Worm (Caenorhabditis elegans) whole organism, mixed stage, embryonic: ENCODE data around the gene lnp-1.
A peak's percentile ranks its signal among the peaks of the same experiment; 100 is the strongest.

Experiments used
- M03D4.4 ChIP-seq: sonication (generic microtip); optimal IDR thresholded peaks from 2 replicates; lab custom pipeline; 2017; ENCODE audit warnings: mild to moderate bottlenecking, missing genetic modification characterization, missing compliant biosample characterization
- bed-3 ChIP-seq: fragments of 200-800 bp; sonication (Bioruptor generic); optimal IDR thresholded peaks from 3 replicates; lab custom pipeline; 2018; ENCODE audit warnings: mild to moderate bottlenecking, missing genetic modification characterization, moderate library complexity, missing compliant biosample characterization
- ceh-39 ChIP-seq: fragments of 150-350 bp; optimal IDR thresholded peaks from 2 replicates; lab custom pipeline; 2014; ENCODE audit warnings: missing biosample characterization, missing genetic modification characterization
- ceh-43 ChIP-seq: fragments of 200-800 bp; sonication (Bioruptor generic); optimal IDR thresholded peaks from 2 replicates; lab custom pipeline; 2018; ENCODE audit warnings: mild to moderate bottlenecking, missing genetic modification characterization, moderate library complexity, missing compliant biosample characterization
- ceh-83 ChIP-seq: fragments of 200-800 bp; sonication (Bioruptor generic); optimal IDR thresholded peaks from 2 replicates; lab custom pipeline; 2018; ENCODE audit warnings: mild to moderate bottlenecking, missing genetic modification characterization, missing compliant biosample characterization
- ces-1 ChIP-seq: fragments of 150-350 bp; optimal IDR thresholded peaks from 2 replicates; lab custom pipeline; 2014; ENCODE audit warnings: missing biosample characterization, missing genetic modification reagents, missing genetic modification characterization
- cnd-1 ChIP-seq: fragments of 200-800 bp; sonication (Bioruptor generic); optimal IDR thresholded peaks from 2 replicates; lab custom pipeline; 2018; ENCODE audit warnings: mild to moderate bottlenecking, missing genetic modification characterization, missing compliant biosample characterization
- elt-1 ChIP-seq: sonication (generic microtip); optimal IDR thresholded peaks from 2 replicates; lab custom pipeline; 2017; ENCODE audit warnings: missing genetic modification characterization, mild to moderate bottlenecking, missing compliant biosample characterization, antibody characterized with exemption, moderate library complexity, borderline replicate concordance; ENCODE audit not compliant: insufficient read depth
- elt-3 ChIP-seq: fragments of 150-350 bp; optimal IDR thresholded peaks from 2 replicates; lab custom pipeline; 2014; ENCODE audit warnings: missing biosample characterization, missing genetic modification characterization
- flh-1 ChIP-seq: fragments of 200-800 bp; sonication (Bioruptor generic); optimal IDR thresholded peaks from 2 replicates; lab custom pipeline; 2018; ENCODE audit warnings: mild to moderate bottlenecking, missing genetic modification characterization, moderate library complexity, missing compliant biosample characterization
- ham-2 ChIP-seq: fragments of 200-800 bp; sonication (Bioruptor generic); optimal IDR thresholded peaks from 2 replicates; lab custom pipeline; 2018; ENCODE audit warnings: mild to moderate bottlenecking, missing genetic modification characterization, missing compliant biosample characterization
- hlh-1 ChIP-seq: fragments of 150-350 bp; optimal IDR thresholded peaks from 2 replicates; lab custom pipeline; 2014; ENCODE audit warnings: missing biosample characterization, missing genetic modification reagents, missing genetic modification characterization
- lin-32 ChIP-seq: fragments of 200-800 bp; sonication (Bioruptor generic); optimal IDR thresholded peaks from 2 replicates; lab custom pipeline; 2018; ENCODE audit warnings: mild to moderate bottlenecking, missing genetic modification characterization, missing compliant biosample characterization
- lsy-2 ChIP-seq: fragments of 150-350 bp; optimal IDR thresholded peaks from 2 replicates; lab custom pipeline; 2014; ENCODE audit warnings: missing biosample characterization, missing genetic modification characterization
- mab-5 ChIP-seq: fragments of 150-350 bp; optimal IDR thresholded peaks from 2 replicates; lab custom pipeline; 2014; ENCODE audit warnings: missing biosample characterization, missing genetic modification characterization
- mep-1 ChIP-seq: fragments of 150-350 bp; optimal IDR thresholded peaks from 2 replicates; lab custom pipeline; 2017; ENCODE audit warnings: missing biosample characterization, missing genetic modification reagents, missing genetic modification characterization, inconsistent platforms
- mls-2 ChIP-seq: sonication (generic microtip); optimal IDR thresholded peaks from 2 replicates; lab custom pipeline; 2016; ENCODE audit warnings: mild to moderate bottlenecking, missing genetic modification characterization, moderate library complexity, missing compliant biosample characterization
- nhr-12 ChIP-seq: fragments of 150-350 bp; optimal IDR thresholded peaks from 2 replicates; lab custom pipeline; 2014; ENCODE audit warnings: missing biosample characterization, missing genetic modification characterization
- nhr-2 ChIP-seq: fragments of 150-350 bp; optimal IDR thresholded peaks from 2 replicates; lab custom pipeline; 2014; ENCODE audit warnings: missing biosample characterization, missing genetic modification characterization
- nhr-237 ChIP-seq: fragments of 150-350 bp; optimal IDR thresholded peaks from 2 replicates; lab custom pipeline; 2014; ENCODE audit warnings: missing biosample characterization, missing genetic modification characterization
- nhr-76 ChIP-seq: sonication (generic microtip); optimal IDR thresholded peaks from 2 replicates; lab custom pipeline; 2017; ENCODE audit warnings: missing biosample characterization, missing genetic modification characterization
- pha-4 ChIP-seq: fragments of 150-350 bp; optimal IDR thresholded peaks from 2 replicates; lab custom pipeline; 2018; ENCODE audit warnings: missing biosample characterization, missing genetic modification reagents, missing genetic modification characterization
- sem-2 ChIP-seq: fragments of 200-800 bp; sonication (Bioruptor generic); optimal IDR thresholded peaks from 2 replicates; lab custom pipeline; 2018; ENCODE audit warnings: mild to moderate bottlenecking, missing genetic modification characterization, missing compliant biosample characterization
- snpc-4 ChIP-seq: fragments of 150-350 bp; optimal IDR thresholded peaks from 2 replicates; lab custom pipeline; 2014; ENCODE audit warnings: missing biosample characterization, missing genetic modification characterization
- sptf-1 ChIP-seq: sonication (generic microtip); optimal IDR thresholded peaks from 2 replicates; lab custom pipeline; 2017; ENCODE audit warnings: mild to moderate bottlenecking, missing genetic modification characterization, moderate library complexity, missing compliant biosample characterization
- tbx-8 ChIP-seq: fragments of 200-800 bp; sonication (Bioruptor generic); optimal IDR thresholded peaks from 2 replicates; lab custom pipeline; 2018; ENCODE audit warnings: mild to moderate bottlenecking, missing genetic modification characterization, moderate library complexity, missing compliant biosample characterization
- unc-120 ChIP-seq: sonication (generic microtip); optimal IDR thresholded peaks from 2 replicates; lab custom pipeline; 2017; ENCODE audit warnings: missing genetic modification characterization, missing compliant biosample characterization; ENCODE audit not compliant: poor library complexity, severe bottlenecking
- unc-39 ChIP-seq: fragments of 150-350 bp; optimal IDR thresholded peaks from 2 replicates; lab custom pipeline; 2014; ENCODE audit warnings: missing biosample characterization, missing genetic modification characterization
- unc-62 ChIP-seq: fragments of 150-350 bp; optimal IDR thresholded peaks from 2 replicates; lab custom pipeline; 2014; ENCODE audit warnings: missing biosample characterization, missing genetic modification reagents, missing genetic modification characterization
- zip-8 ChIP-seq: fragments of 150-350 bp; optimal IDR thresholded peaks from 2 replicates; lab custom pipeline; 2014; ENCODE audit warnings: missing biosample characterization, missing genetic modification characterization
- ztf-11 ChIP-seq: fragments of 150-350 bp; optimal IDR thresholded peaks from 2 replicates; lab custom pipeline; 2014; ENCODE audit warnings: missing biosample characterization, missing genetic modification characterization

Gene lnp-1

ce11 chrX:4619582-4619981 is 31.0 kb downstream of the lnp-1 start, which contains the start of gene pqn-65:
TSS of gene pqn-65 (minus strand) at chrX:4619635.
- TF ChIP-seq elt-3 (tag; lab: Kevin White, UChicago) (no peak), unc-39 (no peak), nhr-76 (tag; lab: Kevin White, UChicago) (no peak), ceh-39 (peak; percentile 3), lin-32 (GFP tag; lab: Kevin White, UChicago) (no peak), ztf-11 (tag; lab: Kevin White, UChicago) (no peak), nhr-2 (tag; lab: Kevin White, UChicago) (no peak), ceh-83 (GFP tag; lab: Kevin White, UChicago) (no peak)

ce11 chrX:4620019-4620418 is 31.5 kb downstream of the lnp-1 start:
- TF ChIP-seq mls-2 (tag; lab: Kevin White, UChicago) (peak; percentile 53), snpc-4 (no peak), cnd-1 (tag; lab: Kevin White, UChicago) (peak; percentile 23), elt-3 (tag; lab: Kevin White, UChicago) (no peak), ces-1 (GFP tag; lab: Kevin White, UChicago) (peak; percentile 84), sptf-1 (tag; lab: Kevin White, UChicago) (peak; percentile 33)

ce11 chrX:4622024-4622423 is 33.5 kb downstream of the lnp-1 start, which contains the start of gene C46C11.3:
TSS of gene C46C11.3 (plus strand) at chrX:4622324.
- TF ChIP-seq ceh-39 (no peak), lsy-2 (tag; lab: Kevin White, UChicago) (no peak), pha-4 (tag; lab: Kevin White, UChicago) (no peak), ham-2 (GFP tag; lab: Kevin White, UChicago) (no peak), nhr-2 (tag; lab: Kevin White, UChicago) (no peak), flh-1 (GFP tag; lab: Kevin White, UChicago) (no peak), elt-3 (tag; lab: Kevin White, UChicago) (no peak), mls-2 (tag; lab: Kevin White, UChicago) (no peak), ceh-83 (GFP tag; lab: Kevin White, UChicago) (no peak)

ce11 chrX:4623707-4624106 is 35.1 kb downstream of the lnp-1 start:
- TF ChIP-seq zip-8 (no peak), hlh-1 (no peak), ces-1 (GFP tag; lab: Kevin White, UChicago) (peak; percentile 70), nhr-12 (tag; lab: Kevin White, UChicago) (no peak), unc-62 (GFP tag; lab: Kevin White, UChicago) (no peak), nhr-2 (tag; lab: Kevin White, UChicago) (no peak)

DNA sequence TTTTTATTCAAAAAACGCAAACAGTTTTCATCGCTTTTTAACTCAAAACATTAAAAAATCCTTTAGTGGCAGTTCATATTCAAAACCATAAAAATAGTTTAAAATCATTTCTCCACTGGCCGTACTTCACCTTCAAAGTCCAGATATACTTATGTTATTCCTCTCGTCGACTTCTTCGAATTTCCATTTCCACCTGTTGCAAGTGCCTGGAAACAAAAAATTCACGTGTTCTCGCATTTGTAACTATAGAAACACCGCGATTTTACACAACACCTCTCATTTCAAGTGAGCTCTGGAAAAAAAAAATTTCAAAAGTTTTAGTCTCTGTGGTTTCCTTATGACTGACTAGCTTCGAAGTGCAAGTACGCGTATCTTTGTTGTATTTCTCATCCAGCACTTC is 36.5 kb downstream of the lnp-1 start:
- TF ChIP-seq mep-1 (tag; lab: Kevin White, UChicago) (no peak), lin-32 (GFP tag; lab: Kevin White, UChicago) (no peak), elt-3 (tag; lab: Kevin White, UChicago) (no peak), tbx-8 (no peak), unc-62 (GFP tag; lab: Kevin White, UChicago) (no peak), pha-4 (tag; lab: Kevin White, UChicago) (no peak), ham-2 (GFP tag; lab: Kevin White, UChicago) (no peak), zip-8 (no peak), elt-1 (no peak), ces-1 (GFP tag; lab: Kevin White, UChicago) (no peak), flh-1 (GFP tag; lab: Kevin White, UChicago) (no peak), ceh-43 (GFP tag; lab: Kevin White, UChicago) (no peak), ceh-83 (GFP tag; lab: Kevin White, UChicago) (no peak), sptf-1 (tag; lab: Kevin White, UChicago) (no peak), unc-39 (no peak), snpc-4 (no peak), bed-3 (GFP tag; lab: Kevin White, UChicago) (no peak), nhr-237 (tag; lab: Kevin White, UChicago) (no peak), M03D4.4 (no peak), hlh-1 (no peak)

DNA sequence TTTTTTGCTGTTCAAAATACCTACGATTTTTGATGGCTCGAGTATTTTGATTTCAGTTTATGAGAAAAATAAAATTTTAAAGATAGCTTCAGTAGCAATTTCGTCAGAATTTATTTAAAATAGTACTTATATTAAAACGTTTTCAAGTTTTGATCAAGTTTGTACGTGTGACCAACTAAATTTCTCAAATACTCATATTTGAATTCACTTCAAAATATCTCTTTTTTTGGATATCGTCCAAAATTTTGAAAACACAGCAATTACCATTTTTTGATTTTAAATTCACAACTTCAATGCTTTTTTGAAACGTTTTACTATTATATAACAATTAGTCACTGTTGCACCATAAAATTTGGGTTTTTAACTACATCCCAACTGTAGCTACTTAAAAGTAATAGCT is 38.3 kb downstream of the lnp-1 start:
- TF ChIP-seq lin-32 (GFP tag; lab: Kevin White, UChicago) (no peak), nhr-237 (tag; lab: Kevin White, UChicago) (no peak), ces-1 (GFP tag; lab: Kevin White, UChicago) (no peak), sem-2 (GFP tag; lab: Kevin White, UChicago) (no peak), nhr-12 (tag; lab: Kevin White, UChicago) (no peak), unc-62 (GFP tag; lab: Kevin White, UChicago) (no peak), ceh-83 (GFP tag; lab: Kevin White, UChicago) (no peak), lsy-2 (tag; lab: Kevin White, UChicago) (no peak), hlh-1 (no peak), nhr-2 (tag; lab: Kevin White, UChicago) (no peak), nhr-76 (tag; lab: Kevin White, UChicago) (no peak), unc-120 (tag; lab: Kevin White, UChicago) (no peak), unc-39 (no peak), sptf-1 (tag; lab: Kevin White, UChicago) (no peak), mab-5 (no peak), elt-3 (tag; lab: Kevin White, UChicago) (no peak), ceh-43 (GFP tag; lab: Kevin White, UChicago) (no peak), ceh-39 (no peak)
